Fruit fly (Drosophila melanogaster) whole organism, embryonic: ENCODE measurements around the gene Pif1B.

Experiments used
- Atf6 ChIP-seq: fragments of 200-800 bp; sonication (Bioruptor generic); IDR thresholded peaks from 2 replicates; pipeline ENCODE4 v1.3.6; 2022; ENCODE audit warnings: missing biosample characterization, missing genetic modification characterization
- CG10543 ChIP-seq: fragments of 200-800 bp; sonication (Bioruptor generic); optimal IDR thresholded peaks from 3 replicates; lab custom pipeline; 2017; ENCODE audit warnings: missing biosample characterization, mild to moderate bottlenecking, missing genetic modification characterization, moderate library complexity
- CG11085 ChIP-seq: fragments of 200-800 bp; sonication (Bioruptor generic); IDR thresholded peaks from 2 replicates; pipeline ENCODE4 v1.3.6; 2022; ENCODE audit warnings: missing biosample characterization, missing genetic modification characterization
- CG11456 ChIP-seq: fragments of 200-800 bp; sonication (Bioruptor generic); IDR thresholded peaks from 3 replicates; pipeline ENCODE4 v1.3.6; 2022; ENCODE audit warnings: missing biosample characterization, missing genetic modification characterization
- CG13624 ChIP-seq: fragments of 200-800 bp; sonication (Bioruptor generic); optimal IDR thresholded peaks from 2 replicates; lab custom pipeline; 2016; ENCODE audit warnings: missing biosample characterization, missing genetic modification characterization
- CG13775 ChIP-seq: fragments of 200-800 bp; sonication (Bioruptor generic); optimal IDR thresholded peaks from 3 replicates; lab custom pipeline; 2017; ENCODE audit warnings: missing biosample characterization, mild to moderate bottlenecking, missing genetic modification characterization
- CG1603 ChIP-seq: fragments of 200-800 bp; sonication (Bioruptor generic); optimal IDR thresholded peaks from 2 replicates; lab custom pipeline; 2019; ENCODE audit warnings: missing biosample characterization, mild to moderate bottlenecking, missing genetic modification characterization, moderate library complexity
- CG18599 ChIP-seq: fragments of 200-800 bp; sonication (Bioruptor generic); optimal IDR thresholded peaks from 3 replicates; lab custom pipeline; 2017; ENCODE audit warnings: missing biosample characterization, missing genetic modification characterization, mild to moderate bottlenecking, moderate library complexity, missing genetic modification reagents
- CG18764 ChIP-seq: fragments of 200-800 bp; sonication (Bioruptor generic); optimal IDR thresholded peaks from 3 replicates; lab custom pipeline; 2016; ENCODE audit warnings: missing biosample characterization, missing genetic modification characterization
- CG2199 ChIP-seq: fragments of 200-800 bp; sonication (Bioruptor generic); IDR thresholded peaks from 3 replicates; pipeline ENCODE4 v1.3.6; 2022; ENCODE audit warnings: missing biosample characterization, missing genetic modification characterization
- CG2875 ChIP-seq: fragments of 200-800 bp; sonication (Bioruptor generic); optimal IDR thresholded peaks from 2 replicates; lab custom pipeline; 2017; ENCODE audit warnings: missing biosample characterization, mild to moderate bottlenecking, missing genetic modification characterization, missing genetic modification reagents
- CG32767 ChIP-seq: fragments of 200-800 bp; sonication (Bioruptor generic); IDR thresholded peaks from 2 replicates; pipeline ENCODE4 v1.3.6; 2022; ENCODE audit warnings: missing biosample characterization, missing genetic modification characterization
- CG4404 ChIP-seq: fragments of 200-800 bp; sonication (Bioruptor generic); IDR thresholded peaks from 2 replicates; pipeline ENCODE4 v1.3.6; 2022; ENCODE audit warnings: missing biosample characterization, missing genetic modification characterization
- CG6654 ChIP-seq: fragments of 200-800 bp; sonication (Bioruptor generic); optimal IDR thresholded peaks from 2 replicates; lab custom pipeline; 2017; ENCODE audit warnings: missing biosample characterization, mild to moderate bottlenecking, missing genetic modification characterization
- CG6765 ChIP-seq: fragments of 200-800 bp; sonication (Bioruptor generic); optimal IDR thresholded peaks from 3 replicates; lab custom pipeline; 2017; ENCODE audit warnings: missing biosample characterization, mild to moderate bottlenecking, missing genetic modification characterization
- CG7963 ChIP-seq: fragments of 200-800 bp; sonication (Bioruptor generic); IDR thresholded peaks from 3 replicates; pipeline ENCODE4 v1.3.6; 2022; ENCODE audit warnings: missing biosample characterization, missing genetic modification characterization; ENCODE audit not compliant: partially characterized antibody
- CG8089 ChIP-seq: fragments of 200-800 bp; sonication (Bioruptor generic); optimal IDR thresholded peaks from 3 replicates; lab custom pipeline; 2016; ENCODE audit warnings: missing biosample characterization, missing genetic modification characterization
- CG8290 ChIP-seq, 3 experiments: fragments of 200-800 bp; sonication (Bioruptor generic); optimal IDR thresholded peaks; 2 replicates each; lab custom pipeline; 2016 to 2019; ENCODE audit warnings: missing biosample characterization in 3 of 3, missing genetic modification characterization in 3 of 3, mild to moderate bottlenecking in 2 of 3, moderate library complexity in 1 of 3
- Dip3 ChIP-seq: fragments of 200-800 bp; sonication (Bioruptor generic); optimal IDR thresholded peaks from 3 replicates; lab custom pipeline; 2016; ENCODE audit warnings: missing biosample characterization, missing genetic modification characterization
- ERR ChIP-seq: fragments of 200-800 bp; sonication (Bioruptor generic); optimal IDR thresholded peaks from 2 replicates; lab custom pipeline; 2016; ENCODE audit warnings: missing biosample characterization, missing genetic modification characterization
- H15 ChIP-seq: fragments of 200-800 bp; sonication (Bioruptor generic); IDR thresholded peaks from 3 replicates; pipeline ENCODE4 v1.3.6; 2022; ENCODE audit warnings: missing biosample characterization, missing genetic modification characterization
- H2.0 ChIP-seq: fragments of 200-800 bp; sonication (Bioruptor generic); IDR thresholded peaks from 2 replicates; pipeline ENCODE4 v1.3.6; 2022; ENCODE audit warnings: missing biosample characterization, missing genetic modification characterization
- Med ChIP-seq: fragments of 200-800 bp; sonication (Bioruptor generic); peaks from one replicate; lab custom pipeline; 2016; ENCODE audit warnings: missing biosample characterization, missing genetic modification characterization, mild to moderate bottlenecking, inconsistent platforms, moderate library complexity
- Nf-YA ChIP-seq: fragments of 200-800 bp; sonication (Bioruptor generic); IDR thresholded peaks from 2 replicates; pipeline ENCODE4 v1.3.6; 2022; ENCODE audit warnings: missing biosample characterization, missing genetic modification characterization
- Rfx ChIP-seq: fragments of 200-800 bp; sonication (Bioruptor generic); IDR thresholded peaks from 2 replicates; pipeline ENCODE4 v1.3.6; 2022; ENCODE audit warnings: missing biosample characterization, missing genetic modification characterization
- Taf1 ChIP-seq: fragments of 200-800 bp; sonication (Bioruptor generic); IDR thresholded peaks from 2 replicates; pipeline ENCODE4 v1.3.6; 2022; ENCODE audit warnings: missing biosample characterization, missing genetic modification characterization
- abd-A ChIP-seq: fragments of 200-800 bp; sonication (Bioruptor generic); optimal IDR thresholded peaks from 3 replicates; lab custom pipeline; 2019; ENCODE audit warnings: missing biosample characterization, mild to moderate bottlenecking, missing genetic modification characterization, moderate library complexity
- bab2 ChIP-seq: fragments of 200-800 bp; sonication (Bioruptor generic); optimal IDR thresholded peaks from 2 replicates; lab custom pipeline; 2016; ENCODE audit warnings: missing biosample characterization, missing genetic modification characterization
- bigmax ChIP-seq: fragments of 200-800 bp; sonication (Bioruptor generic); optimal IDR thresholded peaks from 2 replicates; lab custom pipeline; 2018; ENCODE audit warnings: missing biosample characterization, mild to moderate bottlenecking, missing genetic modification characterization
- chinmo ChIP-seq: fragments of 200-800 bp; sonication (Bioruptor generic); IDR thresholded peaks from 4 replicates; pipeline ENCODE4 v1.3.6; 2022; ENCODE audit warnings: missing biosample characterization, missing genetic modification characterization; ENCODE audit not compliant: partially characterized antibody
- chm ChIP-seq: fragments of 200-800 bp; sonication (Bioruptor generic); IDR thresholded peaks from 2 replicates; pipeline ENCODE4 v1.3.6; 2022; ENCODE audit warnings: missing biosample characterization, missing genetic modification characterization
- chn ChIP-seq: fragments of 200-800 bp; sonication (Bioruptor generic); optimal IDR thresholded peaks from 2 replicates; lab custom pipeline; 2016; ENCODE audit warnings: missing biosample characterization, missing genetic modification characterization
- crol ChIP-seq: fragments of 200-800 bp; sonication (Bioruptor generic); IDR thresholded peaks from 2 replicates; pipeline ENCODE4 v1.3.6; 2022; ENCODE audit warnings: missing biosample characterization, missing genetic modification characterization
- dimm ChIP-seq: fragments of 200-800 bp; sonication (Bioruptor generic); IDR thresholded peaks from 2 replicates; pipeline ENCODE4 v1.3.6; 2022; ENCODE audit warnings: missing biosample characterization, missing genetic modification characterization
- dmrt99B ChIP-seq: fragments of 200-800 bp; sonication (Bioruptor generic); optimal IDR thresholded peaks from 2 replicates; lab custom pipeline; 2018; ENCODE audit warnings: missing biosample characterization, mild to moderate bottlenecking, missing genetic modification characterization, moderate library complexity
- ems ChIP-seq: fragments of 200-800 bp; sonication (Bioruptor generic); optimal IDR thresholded peaks from 3 replicates; lab custom pipeline; 2016; ENCODE audit warnings: missing biosample characterization, missing genetic modification characterization
- eve ChIP-seq, 2 experiments: fragments of >200 bp; optimal IDR thresholded peaks; 2 replicates each; lab custom pipeline; 2017; ENCODE audit warnings: missing biosample characterization in 2 of 2, missing genetic modification characterization in 2 of 2
- ftz-f1 ChIP-seq: fragments of 200-800 bp; sonication (Bioruptor generic); optimal IDR thresholded peaks from 2 replicates; lab custom pipeline; 2016; ENCODE audit warnings: missing biosample characterization, missing genetic modification characterization
- grau ChIP-seq: fragments of 200-800 bp; optimal IDR thresholded peaks from 3 replicates; lab custom pipeline; 2019; ENCODE audit warnings: missing biosample characterization, mild to moderate bottlenecking, missing genetic modification characterization, moderate library complexity
- kni ChIP-seq: fragments of 200-800 bp; sonication (Bioruptor generic); optimal IDR thresholded peaks from 3 replicates; lab custom pipeline; 2017; ENCODE audit warnings: mild to moderate bottlenecking, missing biosample characterization, missing genetic modification reagents, missing genetic modification characterization
- knrl ChIP-seq: fragments of 200-800 bp; sonication (Bioruptor generic); IDR thresholded peaks from 3 replicates; pipeline ENCODE4 v1.3.6; 2022; ENCODE audit warnings: missing biosample characterization, missing genetic modification characterization; ENCODE audit not compliant: partially characterized antibody
- nom ChIP-seq: fragments of 200-800 bp; sonication (Bioruptor generic); optimal IDR thresholded peaks from 2 replicates; lab custom pipeline; 2017; ENCODE audit warnings: missing biosample characterization, missing genetic modification characterization, mild to moderate bottlenecking, moderate library complexity, missing genetic modification reagents
- p53 ChIP-seq: fragments of 200-800 bp; sonication (Bioruptor generic); optimal IDR thresholded peaks from 2 replicates; lab custom pipeline; 2016; ENCODE audit warnings: missing biosample characterization, missing genetic modification characterization
- pfk ChIP-seq: fragments of 200-800 bp; sonication (Bioruptor generic); optimal IDR thresholded peaks from 2 replicates; lab custom pipeline; 2018; ENCODE audit warnings: missing biosample characterization, mild to moderate bottlenecking, missing genetic modification characterization, moderate library complexity
- pho ChIP-seq: fragments of 200-800 bp; sonication (Bioruptor generic); optimal IDR thresholded peaks from 2 replicates; lab custom pipeline; 2016; ENCODE audit warnings: missing biosample characterization, missing genetic modification characterization
- rib ChIP-seq: fragments of 200-800 bp; sonication (Bioruptor generic); IDR thresholded peaks from 2 replicates; pipeline ENCODE4 v1.3.6; 2022; ENCODE audit warnings: missing biosample characterization, missing genetic modification characterization
- tin ChIP-seq: fragments of 200-800 bp; sonication (Bioruptor generic); optimal IDR thresholded peaks from 3 replicates; lab custom pipeline; 2016; ENCODE audit warnings: missing biosample characterization, missing genetic modification characterization

Gene Pif1B

DNA sequence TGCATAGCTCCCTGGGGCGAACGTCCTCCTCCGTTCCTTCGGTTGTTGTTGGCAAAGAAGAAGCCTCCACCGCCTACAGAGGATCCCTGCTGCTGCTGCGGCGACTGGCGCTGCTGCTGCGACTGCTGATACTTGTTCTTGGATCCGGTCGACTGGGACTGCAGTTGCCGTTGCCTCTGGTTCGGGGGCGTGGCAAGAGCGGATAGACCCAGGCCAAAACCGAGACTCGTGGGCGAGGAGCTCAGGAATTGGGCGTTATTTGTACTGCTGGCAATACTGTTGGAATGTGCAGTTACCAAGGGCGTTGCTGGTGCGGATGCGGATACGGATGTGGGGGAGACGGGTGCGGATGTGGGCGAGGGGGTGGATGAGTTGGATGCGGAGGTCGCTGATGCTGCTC is 17.3 kb upstream of the Pif1B start (continued):
- TF ChIP-seq Taf1 = no peak
- no peak for TF ChIP-seq dmrt99B
- no peak for TF ChIP-seq dimm (GFP tag; lab: Robert Waterston, UW)
- no peak for TF ChIP-seq H15 (GFP tag; lab: Robert Waterston, UW)
- no peak for TF ChIP-seq grau (tag; lab: Kevin White, UChicago)
- no peak for TF ChIP-seq CG11456 (GFP tag; lab: Robert Waterston, UW)
- TF ChIP-seq tin (GFP tag; lab: Kevin White, UChicago) = no peak
- TF ChIP-seq CG1603 (tag; lab: Kevin White, UChicago) = no peak
- TF ChIP-seq CG7963 (GFP tag; lab: Robert Waterston, UW) = no peak
- TF ChIP-seq pho = no peak
- no peak for TF ChIP-seq p53
- no peak for TF ChIP-seq ems (GFP tag; lab: Kevin White, UChicago)
- peak; percentile 80 for TF ChIP-seq Med (GFP tag; lab: Kevin White, UChicago)
- no peak for TF ChIP-seq CG8089 (GFP tag; lab: Kevin White, UChicago)
- no peak for TF ChIP-seq ERR (GFP tag; lab: Kevin White, UChicago)
- TF ChIP-seq crol (GFP tag; lab: Robert Waterston, UW) = 0 out of 2 replicates have a peak, but pooled peaks have one; percentile 42
- peak; percentile 79 for TF ChIP-seq CG13775 (GFP tag; lab: Kevin White, UChicago)
- TF ChIP-seq, all 482 proteins: peak for 10

- TF ChIP-seq ftz-f1 (GFP tag; lab: Kevin White, UChicago) (peak; percentile 68), H2.0 (GFP tag; lab: Robert Waterston, UW) (no peak), kni (GFP tag; lab: Kevin White, UChicago) (peak; percentile 46), Med (GFP tag; lab: Kevin White, UChicago) (peak; percentile 23), Nf-YA (GFP tag; lab: Robert Waterston, UW) (no peak), CG7963 (GFP tag; lab: Robert Waterston, UW) (no peak), CG2199 (GFP tag; lab: Robert Waterston, UW) (peak; percentile 67; the same call in 1 of the 3 replicates), pfk (GFP tag; lab: Kevin White, UChicago) (peak; percentile 7), CG18764 (GFP tag; lab: Kevin White, UChicago) (no peak), knrl (GFP tag; lab: Robert Waterston, UW) (peak; percentile 42; the same call in 1 of the 3 replicates), CG11085 (GFP tag; lab: Robert Waterston, UW) (no peak), CG10543 (GFP tag; lab: Kevin White, UChicago) (peak; percentile 10), bab2 (no peak), nom (peak; percentile 11), eve (GFP tag; optimal IDR thresholded peaks at IDR 0.05; lab: Kevin White, UChicago) (no peak), Rfx (peak; percentile 12), CG4404 (GFP tag; lab: Robert Waterston, UW) (no peak), CG8290 (GFP tag; optimal IDR thresholded peaks at IDR 0.05; lab: Kevin White, UChicago) (no peak), CG8290 (tag; optimal IDR thresholded peaks at IDR 0.05; lab: Kevin White, UChicago) (no peak), chn (GFP tag; lab: Kevin White, UChicago) (no peak), CG6654 (GFP tag; lab: Kevin White, UChicago) (no peak)
These were observed 14.1 kb upstream of the Pif1B start for dm6 chr3R:8815074-8815473.

- TF ChIP-seq CG6765 (GFP tag; lab: Kevin White, UChicago) (peak; percentile 10), CG2875 (GFP tag; lab: Kevin White, UChicago) (no peak), Dip3 (no peak), CG13624 (GFP tag; lab: Kevin White, UChicago) (no peak), abd-A (tag; lab: Kevin White, UChicago) (peak; percentile 51), Atf6 (GFP tag; lab: Robert Waterston, UW) (peak; percentile 49), bigmax (GFP tag; lab: Kevin White, UChicago) (peak; percentile 20), chm (0 out of 2 replicates have a peak, but pooled peaks have one; percentile 46), CG10543 (GFP tag; lab: Kevin White, UChicago) (peak; percentile 81), CG32767 (GFP tag; lab: Robert Waterston, UW) (no peak), rib (peak; percentile 34; the same call in 1 of the 2 replicates), CG18599 (peak; percentile 48), CG8290 (GFP tag; optimal IDR thresholded peaks at IDR 0.05; lab: Kevin White, UChicago) (no peak), CG8290 (tag; optimal IDR thresholded peaks at IDR 0.05; lab: Kevin White, UChicago) (peak in 1 of 2 experiments; percentile 37), chinmo (0 out of 4 replicates have a peak, but pooled peaks have one; percentile 4)
These were observed 13.2 kb upstream of the Pif1B start for dm6 chr3R:8814029-8814647.
